Worm (Caenorhabditis elegans) whole organism, mixed stage, embryonic: ENCODE data around the gene nhr-196.

Experiments used
- nhr-28 ChIP-seq: fragments of 150-350 bp; optimal IDR thresholded peaks from 2 replicates; lab custom pipeline; 2014; ENCODE audit warnings: missing biosample characterization, missing genetic modification characterization
- unc-39 ChIP-seq: fragments of 150-350 bp; optimal IDR thresholded peaks from 2 replicates; lab custom pipeline; 2014; ENCODE audit warnings: missing biosample characterization, missing genetic modification characterization

DNA sequence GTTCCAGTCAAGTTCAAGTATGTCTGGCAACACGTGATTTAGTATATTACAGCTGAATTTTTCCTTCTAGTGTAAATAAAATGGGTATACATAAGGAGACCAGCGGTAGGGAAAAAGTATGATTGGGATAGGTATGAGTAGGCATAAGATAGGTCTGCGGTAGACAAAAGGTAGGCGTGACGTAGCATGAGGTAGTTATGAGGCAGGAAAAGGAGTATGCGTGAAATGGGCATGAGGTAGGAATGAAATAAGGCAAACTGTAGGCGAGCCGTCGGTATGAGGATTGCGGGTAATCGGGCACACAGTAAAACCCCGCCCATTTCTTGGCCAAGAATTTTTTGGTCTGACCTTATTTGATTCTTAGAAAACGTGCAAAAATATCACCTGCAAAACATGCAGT lies 35.9 kb downstream of the nhr-196 start:
- TF ChIP-seq nhr-28 (tag; lab: Kevin White, UChicago) (no peak), unc-39 (no peak)
